Fruit fly (Drosophila melanogaster) whole organism, embryonic: ENCODE data around the gene mRpL12.

ENCODE experiments used
- Asciz ChIP-seq: fragments of 200-800 bp; sonication (Bioruptor generic); optimal IDR thresholded peaks from 2 replicates; lab custom pipeline; 2017; ENCODE audit warnings: missing biosample characterization, mild to moderate bottlenecking, missing genetic modification characterization, missing genetic modification reagents
- CG10147 ChIP-seq: fragments of 200-800 bp; sonication (Bioruptor generic); optimal IDR thresholded peaks from 2 replicates; lab custom pipeline; 2019; ENCODE audit warnings: missing biosample characterization, mild to moderate bottlenecking, missing genetic modification characterization, moderate library complexity
- CG11398 ChIP-seq: fragments of 200-800 bp; sonication (Bioruptor generic); optimal IDR thresholded peaks from 2 replicates; lab custom pipeline; 2016; ENCODE audit warnings: missing biosample characterization, missing genetic modification characterization
- CG11560 ChIP-seq: fragments of 200-800 bp; sonication (Bioruptor generic); IDR thresholded peaks from 3 replicates; pipeline ENCODE4 v1.3.6; 2022; ENCODE audit warnings: missing biosample characterization, missing genetic modification characterization
- CG14441 ChIP-seq: fragments of 200-800 bp; sonication (Bioruptor generic); IDR thresholded peaks from 2 replicates; pipeline ENCODE4 v1.3.6; 2022; ENCODE audit warnings: missing biosample characterization, missing genetic modification characterization
- CG17359 ChIP-seq: fragments of 200-800 bp; sonication (Bioruptor generic); optimal IDR thresholded peaks from 3 replicates; lab custom pipeline; 2018; ENCODE audit warnings: missing biosample characterization, mild to moderate bottlenecking, missing genetic modification characterization, moderate library complexity
- CG17361 ChIP-seq: fragments of 200-800 bp; sonication (Bioruptor generic); IDR thresholded peaks from 3 replicates; pipeline ENCODE4 v1.3.6; 2022; ENCODE audit warnings: missing biosample characterization, missing genetic modification characterization
- CG17829 ChIP-seq: fragments of 200-800 bp; optimal IDR thresholded peaks from 2 replicates; lab custom pipeline; 2019; ENCODE audit warnings: missing biosample characterization, mild to moderate bottlenecking, missing genetic modification characterization, moderate library complexity
- CG1792 ChIP-seq: fragments of 200-800 bp; sonication (Bioruptor generic); optimal IDR thresholded peaks from 2 replicates; lab custom pipeline; 2016; ENCODE audit warnings: missing biosample characterization, missing genetic modification characterization
- CG3065 ChIP-seq: fragments of 200-800 bp; sonication (Bioruptor generic); optimal IDR thresholded peaks from 2 replicates; lab custom pipeline; 2016; ENCODE audit warnings: missing biosample characterization, missing genetic modification characterization
- CG4282 ChIP-seq: fragments of 200-800 bp; sonication (Bioruptor generic); optimal IDR thresholded peaks from 2 replicates; lab custom pipeline; 2016; ENCODE audit warnings: missing biosample characterization, missing genetic modification characterization
- CG5180 ChIP-seq: fragments of 200-800 bp; sonication (Bioruptor generic); optimal IDR thresholded peaks from 3 replicates; lab custom pipeline; 2017; ENCODE audit warnings: missing biosample characterization, missing genetic modification characterization, mild to moderate bottlenecking, moderate library complexity, missing genetic modification reagents
- CG6854 ChIP-seq: fragments of 200-800 bp; sonication (Bioruptor generic); optimal IDR thresholded peaks from 3 replicates; lab custom pipeline; 2017; ENCODE audit warnings: missing biosample characterization, mild to moderate bottlenecking, missing genetic modification characterization
- CG7372 ChIP-seq: fragments of 200-800 bp; sonication (Bioruptor generic); IDR thresholded peaks from 2 replicates; pipeline ENCODE4 v1.3.6; 2022; ENCODE audit warnings: missing biosample characterization, missing genetic modification characterization
- CG7786 ChIP-seq: fragments of 200-800 bp; sonication (Bioruptor generic); optimal IDR thresholded peaks from 2 replicates; lab custom pipeline; 2016; ENCODE audit warnings: missing biosample characterization, missing genetic modification characterization
- CG8944 ChIP-seq: fragments of 200-800 bp; sonication (Bioruptor generic); optimal IDR thresholded peaks from 3 replicates; lab custom pipeline; 2016; ENCODE audit warnings: missing biosample characterization, missing genetic modification characterization
- CG9215 ChIP-seq: fragments of 200-800 bp; sonication (Bioruptor generic); IDR thresholded peaks from 2 replicates; pipeline ENCODE4 v1.3.6; 2022; ENCODE audit warnings: missing biosample characterization, missing genetic modification characterization
- Doc3 ChIP-seq: fragments of 200-800 bp; sonication (Bioruptor generic); IDR thresholded peaks from 3 replicates; pipeline ENCODE4 v1.3.6; 2022; ENCODE audit warnings: missing biosample characterization, missing genetic modification characterization; ENCODE audit not compliant: partially characterized antibody
- Drgx ChIP-seq: fragments of 200-800 bp; sonication (Bioruptor generic); IDR thresholded peaks from 2 replicates; pipeline ENCODE4 v1.3.6; 2022; ENCODE audit warnings: missing biosample characterization, missing genetic modification characterization
- E2f2 ChIP-seq: fragments of 200-800 bp; sonication (Bioruptor generic); IDR thresholded peaks from 2 replicates; pipeline ENCODE4 v1.3.6; 2022; ENCODE audit warnings: missing biosample characterization, missing genetic modification characterization
- ERR ChIP-seq: fragments of 200-800 bp; sonication (Bioruptor generic); optimal IDR thresholded peaks from 2 replicates; lab custom pipeline; 2016; ENCODE audit warnings: missing biosample characterization, missing genetic modification characterization
- Kr ChIP-seq: fragments of 200-800 bp; sonication (Bioruptor generic); optimal IDR thresholded peaks from 2 replicates; lab custom pipeline; 2017; ENCODE audit warnings: missing biosample characterization, mild to moderate bottlenecking, missing genetic modification characterization
- Nf-YA ChIP-seq: fragments of 200-800 bp; sonication (Bioruptor generic); IDR thresholded peaks from 2 replicates; pipeline ENCODE4 v1.3.6; 2022; ENCODE audit warnings: missing biosample characterization, missing genetic modification characterization
- Pdp1 ChIP-seq, 2 experiments: fragments of 200-800 bp; sonication (Bioruptor generic); optimal IDR thresholded peaks; 3 replicates each; lab custom pipeline; 2016; ENCODE audit warnings: missing biosample characterization in 2 of 2, missing genetic modification characterization in 2 of 2, mild to moderate bottlenecking in 1 of 2, moderate library complexity in 1 of 2
- Poxn ChIP-seq: fragments of 200-800 bp; sonication (Bioruptor generic); IDR thresholded peaks from 2 replicates; pipeline ENCODE4 v1.3.6; 2022; ENCODE audit warnings: missing biosample characterization, missing genetic modification characterization
- YL-1 ChIP-seq: fragments of 200-800 bp; sonication (Bioruptor generic); optimal IDR thresholded peaks from 3 replicates; lab custom pipeline; 2017; ENCODE audit warnings: missing biosample characterization, mild to moderate bottlenecking, missing genetic modification characterization
- ap ChIP-seq: fragments of 200-800 bp; sonication (Bioruptor generic); IDR thresholded peaks from 2 replicates; pipeline ENCODE4 v1.3.6; 2022; ENCODE audit warnings: missing biosample characterization, missing genetic modification characterization
- bbx ChIP-seq: fragments of 200-800 bp; sonication (Bioruptor generic); IDR thresholded peaks from 2 replicates; pipeline ENCODE4 v1.3.6; 2022; ENCODE audit warnings: missing biosample characterization, missing genetic modification characterization; ENCODE audit not compliant: partially characterized antibody
- cad ChIP-seq: fragments of >200 bp; optimal IDR thresholded peaks from 2 replicates; lab custom pipeline; 2017; ENCODE audit warnings: missing biosample characterization, missing genetic modification characterization
- cas ChIP-seq: fragments of 200-800 bp; sonication (Bioruptor generic); IDR thresholded peaks from 2 replicates; pipeline ENCODE4 v1.3.6; 2022; ENCODE audit warnings: missing biosample characterization, missing genetic modification characterization
- crol ChIP-seq: fragments of 200-800 bp; sonication (Bioruptor generic); IDR thresholded peaks from 2 replicates; pipeline ENCODE4 v1.3.6; 2022; ENCODE audit warnings: missing biosample characterization, missing genetic modification characterization
- da ChIP-seq: fragments of 200-800 bp; sonication (Bioruptor generic); optimal IDR thresholded peaks from 2 replicates; lab custom pipeline; 2016; ENCODE audit warnings: missing biosample characterization, missing genetic modification characterization
- danr ChIP-seq: fragments of 200-800 bp; sonication (Bioruptor generic); IDR thresholded peaks from 2 replicates; pipeline ENCODE4 v1.3.6; 2022; ENCODE audit warnings: missing biosample characterization, missing genetic modification characterization
- disco-r ChIP-seq: fragments of 200-800 bp; sonication (Bioruptor generic); optimal IDR thresholded peaks from 2 replicates; lab custom pipeline; 2016; ENCODE audit warnings: missing biosample characterization, missing genetic modification characterization
- eve ChIP-seq, 2 experiments: fragments of >200 bp; optimal IDR thresholded peaks; 2 replicates each; lab custom pipeline; 2017; ENCODE audit warnings: missing biosample characterization in 2 of 2, missing genetic modification characterization in 2 of 2
- gem ChIP-seq: fragments of 200-800 bp; sonication (Bioruptor generic); optimal IDR thresholded peaks from 2 replicates; lab custom pipeline; 2019; ENCODE audit warnings: missing biosample characterization, mild to moderate bottlenecking, missing genetic modification characterization, moderate library complexity
- gro ChIP-seq: fragments of 200-800 bp; sonication (Bioruptor generic); optimal IDR thresholded peaks from 2 replicates; lab custom pipeline; 2016; ENCODE audit warnings: missing biosample characterization, missing genetic modification characterization
- hkb ChIP-seq, 2 experiments: fragments of 200-800 bp in 1 of 2; fragments of >200 bp in 1 of 2; sonication (Bioruptor generic) in 1 of 2; IDR thresholded peaks in 1 of 2; optimal IDR thresholded peaks in 1 of 2; 2 replicates each; pipeline versions ENCODE4 v1.3.6 to Lab custom; 2017 to 2022; ENCODE audit warnings: missing biosample characterization in 1 of 2, missing genetic modification characterization in 1 of 2
- insv ChIP-seq, 2 experiments: fragments of 200-800 bp; sonication (Bioruptor generic); optimal IDR thresholded peaks; 3 replicates each; lab custom pipeline; 2016 to 2018; ENCODE audit warnings: missing biosample characterization in 2 of 2, missing genetic modification characterization in 2 of 2
- lilli ChIP-seq: fragments of 200-800 bp; sonication (Bioruptor generic); optimal IDR thresholded peaks from 3 replicates; lab custom pipeline; 2016; ENCODE audit warnings: missing biosample characterization, missing genetic modification characterization
- lov ChIP-seq, 2 experiments: fragments of 200-800 bp in 1 of 2; fragments of >200 bp in 1 of 2; sonication (Bioruptor generic) in 1 of 2; IDR thresholded peaks in 1 of 2; optimal IDR thresholded peaks in 1 of 2; 2 replicates in 1 of 2; 3 replicates in 1 of 2; pipeline versions ENCODE4 v1.3.6 to Lab custom; 2017 to 2022; ENCODE audit warnings: missing biosample characterization in 1 of 2, missing genetic modification characterization in 1 of 2
- mirr ChIP-seq: fragments of 200-800 bp; sonication (Bioruptor generic); optimal IDR thresholded peaks from 3 replicates; lab custom pipeline; 2018; ENCODE audit warnings: missing biosample characterization, mild to moderate bottlenecking, missing genetic modification characterization
- nerfin-1 ChIP-seq: fragments of 200-800 bp; sonication (Bioruptor generic); optimal IDR thresholded peaks from 3 replicates; lab custom pipeline; 2019; ENCODE audit warnings: missing biosample characterization, mild to moderate bottlenecking, missing genetic modification characterization, moderate library complexity
- p53 ChIP-seq: fragments of 200-800 bp; sonication (Bioruptor generic); optimal IDR thresholded peaks from 2 replicates; lab custom pipeline; 2016; ENCODE audit warnings: missing biosample characterization, missing genetic modification characterization
- repo ChIP-seq: fragments of 200-800 bp; sonication (Bioruptor generic); optimal IDR thresholded peaks from 2 replicates; lab custom pipeline; 2016; ENCODE audit warnings: missing biosample characterization, missing genetic modification characterization
- schlank ChIP-seq: fragments of 200-800 bp; sonication (Bioruptor generic); optimal IDR thresholded peaks from 2 replicates; lab custom pipeline; 2018; ENCODE audit warnings: missing biosample characterization, mild to moderate bottlenecking, missing genetic modification characterization
- sima ChIP-seq: fragments of 200-800 bp; sonication (Bioruptor generic); optimal IDR thresholded peaks from 2 replicates; lab custom pipeline; 2016; ENCODE audit warnings: missing biosample characterization, missing genetic modification characterization
- twi ChIP-seq: fragments of 200-800 bp; optimal IDR thresholded peaks from 2 replicates; lab custom pipeline; 2019; ENCODE audit warnings: missing biosample characterization, mild to moderate bottlenecking, missing genetic modification characterization, moderate library complexity
- zfh1 ChIP-seq: fragments of 200-800 bp; sonication (Bioruptor generic); IDR thresholded peaks from 3 replicates; pipeline ENCODE4 v1.3.6; 2022; ENCODE audit warnings: missing biosample characterization, missing genetic modification characterization

The mRpL12 gene

dm6 chr3L:8996899-8997685 is 40.5 kb downstream of the mRpL12 start (continued):
- no peak for TF ChIP-seq CG17829 (tag; lab: Kevin White, UChicago)
- peak; percentile 85 for TF ChIP-seq crol (GFP tag; lab: Robert Waterston, UW)
- no peak for TF ChIP-seq CG8944 (GFP tag; lab: Kevin White, UChicago)
- TF ChIP-seq repo = no peak
- TF ChIP-seq da (GFP tag; lab: Kevin White, UChicago) = no peak
- TF ChIP-seq danr (GFP tag; lab: Robert Waterston, UW) = no peak
- no peak for TF ChIP-seq Pdp1 (GFP tag; optimal IDR thresholded peaks at IDR 0.05; lab: Kevin White, UChicago)
- TF ChIP-seq CG1792 (GFP tag; lab: Kevin White, UChicago) = no peak
- TF ChIP-seq gem = no peak
- peak; percentile 35; the same call in 1 of the 2 replicates for TF ChIP-seq Drgx (GFP tag; lab: Robert Waterston, UW)
- TF ChIP-seq CG9215 (GFP tag; lab: Robert Waterston, UW) = no peak
- no peak for TF ChIP-seq hkb (optimal IDR thresholded peaks at IDR 0.05; lab: Kevin White, UChicago)
- TF ChIP-seq hkb (GFP tag; IDR thresholded peaks at IDR 0.05; lab: Robert Waterston, UW) = 0 out of 2 replicates have a peak, but pooled peaks have one; percentile 24
- TF ChIP-seq schlank (tag; lab: Kevin White, UChicago) = no peak
- no peak for TF ChIP-seq CG3065
- TF ChIP-seq CG6854 (GFP tag; lab: Kevin White, UChicago) = peak; percentile 38
- TF ChIP-seq zfh1 (GFP tag; lab: Robert Waterston, UW) = 0 out of 3 replicates have a peak, but pooled peaks have one; percentile 15
- TF ChIP-seq CG17359 = no peak
- no peak for TF ChIP-seq CG14441 (GFP tag; lab: Robert Waterston, UW)
- TF ChIP-seq ap (GFP tag; lab: Robert Waterston, UW) = no peak
- no peak for TF ChIP-seq cad
- no peak for TF ChIP-seq twi (tag; lab: Kevin White, UChicago)
- no peak for TF ChIP-seq ERR (GFP tag; lab: Kevin White, UChicago)
- TF ChIP-seq CG10147 = no peak
- no peak for TF ChIP-seq lov (optimal IDR thresholded peaks at IDR 0.05; lab: Kevin White, UChicago)
- 0 out of 3 replicates have a peak, but pooled peaks have one; percentile 48 for TF ChIP-seq lov (GFP tag; IDR thresholded peaks at IDR 0.05; lab: Robert Waterston, UW)
- no peak for TF ChIP-seq sima (GFP tag; lab: Kevin White, UChicago)
- no peak for TF ChIP-seq lilli (GFP tag; lab: Kevin White, UChicago)
- TF ChIP-seq gro (GFP tag; lab: Kevin White, UChicago) = no peak
- TF ChIP-seq nerfin-1 (tag; lab: Kevin White, UChicago) = peak; percentile 16
- TF ChIP-seq cas = no peak
- no peak for TF ChIP-seq CG4282 (GFP tag; lab: Kevin White, UChicago)
- TF ChIP-seq disco-r = no peak
- TF ChIP-seq, all 482 proteins: peak for 12

- TF ChIP-seq YL-1 = peak; percentile 78
- no peak for TF ChIP-seq mirr (GFP tag; lab: Kevin White, UChicago)
- TF ChIP-seq E2f2 = peak; percentile 46
- TF ChIP-seq eve (GFP tag; optimal IDR thresholded peaks at IDR 0.05; lab: Kevin White, UChicago) = no peak
- peak; percentile 66 for TF ChIP-seq p53 (GFP tag; lab: Kevin White, UChicago)
- TF ChIP-seq CG17361 = peak; percentile 11; the same call in 1 of the 3 replicates
- no peak for TF ChIP-seq ap (GFP tag; lab: Robert Waterston, UW)
- TF ChIP-seq Poxn (GFP tag; lab: Robert Waterston, UW) = no peak
- TF ChIP-seq Doc3 (GFP tag; lab: Robert Waterston, UW) = peak; percentile 55; the same call in 1 of the 3 replicates
- TF ChIP-seq CG11398 (GFP tag; lab: Kevin White, UChicago) = peak; percentile 56
- no peak for TF ChIP-seq CG7372 (GFP tag; lab: Robert Waterston, UW)
- peak; percentile 71 for TF ChIP-seq bbx (GFP tag; lab: Robert Waterston, UW)
- no peak for TF ChIP-seq CG5180 (GFP tag; lab: Kevin White, UChicago)
- peak; percentile 100 for TF ChIP-seq CG11560 (tag; lab: Robert Waterston, UW)
- peak; percentile 8 for TF ChIP-seq CG7786 (GFP tag; lab: Kevin White, UChicago)
- TF ChIP-seq Kr (GFP tag; lab: Kevin White, UChicago) = no peak
- peak in 1 of 2 experiments; percentile 92 for TF ChIP-seq insv (GFP tag; optimal IDR thresholded peaks at IDR 0.05; lab: Kevin White, UChicago)
- TF ChIP-seq CG17829 (tag; lab: Kevin White, UChicago) = peak; percentile 75
- TF ChIP-seq Asciz (GFP tag; lab: Kevin White, UChicago) = no peak
- no peak for TF ChIP-seq Nf-YA (GFP tag; lab: Robert Waterston, UW)
Measured at dm6 chr3L:8997686-8998239, 41.2 kb downstream of the mRpL12 start, which contains the start of the genes smg and CG5087. Gene smg (minus strand): TSS chr3L:8997989. Gene CG5087 (plus strand): TSS chr3L:8998184.
